Worm (Caenorhabditis elegans) whole organism, mixed stage, embryonic: ENCODE measurements around the gene tut-1.

Experiments
- ceh-83 ChIP-seq: fragments of 200-800 bp; sonication (Bioruptor generic); optimal IDR thresholded peaks from 2 replicates; lab custom pipeline; 2018; ENCODE audit warnings: mild to moderate bottlenecking, missing genetic modification characterization, missing compliant biosample characterization
- ces-1 ChIP-seq: fragments of 150-350 bp; optimal IDR thresholded peaks from 2 replicates; lab custom pipeline; 2014; ENCODE audit warnings: missing biosample characterization, missing genetic modification reagents, missing genetic modification characterization
- elt-3 ChIP-seq: fragments of 150-350 bp; optimal IDR thresholded peaks from 2 replicates; lab custom pipeline; 2014; ENCODE audit warnings: missing biosample characterization, missing genetic modification characterization
- lin-13 ChIP-seq: fragments of 150-350 bp; optimal IDR thresholded peaks from 2 replicates; lab custom pipeline; 2014; ENCODE audit warnings: missing biosample characterization, missing genetic modification characterization
- lsy-2 ChIP-seq: fragments of 150-350 bp; optimal IDR thresholded peaks from 2 replicates; lab custom pipeline; 2014; ENCODE audit warnings: missing biosample characterization, missing genetic modification characterization
- mep-1 ChIP-seq: fragments of 150-350 bp; optimal IDR thresholded peaks from 2 replicates; lab custom pipeline; 2017; ENCODE audit warnings: missing biosample characterization, missing genetic modification reagents, missing genetic modification characterization, inconsistent platforms
- nhr-237 ChIP-seq: fragments of 150-350 bp; optimal IDR thresholded peaks from 2 replicates; lab custom pipeline; 2014; ENCODE audit warnings: missing biosample characterization, missing genetic modification characterization
- nhr-76 ChIP-seq: sonication (generic microtip); optimal IDR thresholded peaks from 2 replicates; lab custom pipeline; 2017; ENCODE audit warnings: missing biosample characterization, missing genetic modification characterization
- snpc-4 ChIP-seq: fragments of 150-350 bp; optimal IDR thresholded peaks from 2 replicates; lab custom pipeline; 2014; ENCODE audit warnings: missing biosample characterization, missing genetic modification characterization
- sptf-1 ChIP-seq: sonication (generic microtip); optimal IDR thresholded peaks from 2 replicates; lab custom pipeline; 2017; ENCODE audit warnings: mild to moderate bottlenecking, missing genetic modification characterization, moderate library complexity, missing compliant biosample characterization
- unc-120 ChIP-seq: sonication (generic microtip); optimal IDR thresholded peaks from 2 replicates; lab custom pipeline; 2017; ENCODE audit warnings: missing genetic modification characterization, missing compliant biosample characterization; ENCODE audit not compliant: poor library complexity, severe bottlenecking

DNA sequence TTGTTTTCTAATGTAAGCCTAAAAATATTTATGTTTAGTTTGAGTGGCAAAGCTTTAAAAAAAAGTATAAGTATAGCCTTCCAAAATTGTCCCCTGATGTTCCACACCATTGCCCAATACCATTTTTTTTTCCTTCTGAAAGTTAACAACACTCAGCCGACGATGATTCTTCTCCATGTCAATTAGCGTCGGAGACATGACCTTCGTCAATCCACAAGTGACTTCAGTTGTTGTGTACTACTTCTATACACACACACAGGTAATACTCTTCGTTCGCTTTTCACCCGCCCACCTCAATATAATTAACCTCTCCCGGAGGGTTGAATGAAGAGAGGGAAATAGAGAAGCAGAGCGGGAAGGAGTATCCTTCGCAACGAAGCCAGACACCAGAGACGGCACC, 43.3 kb upstream of the tut-1 start, which contains the start of gene cutl-24:
- TF ChIP-seq snpc-4 (tag; lab: Kevin White, UChicago) (no peak), nhr-76 (tag; lab: Kevin White, UChicago) (no peak), ces-1 (GFP tag; lab: Kevin White, UChicago) (no peak), lsy-2 (tag; lab: Kevin White, UChicago) (no peak), elt-3 (tag; lab: Kevin White, UChicago) (no peak), unc-120 (tag; lab: Kevin White, UChicago) (no peak), mep-1 (tag; lab: Kevin White, UChicago) (no peak), ceh-83 (GFP tag; lab: Kevin White, UChicago) (no peak), sptf-1 (tag; lab: Kevin White, UChicago) (no peak), nhr-237 (tag; lab: Kevin White, UChicago) (no peak), lin-13 (tag; lab: Kevin White, UChicago) (no peak)
